Worm (Caenorhabditis elegans) whole organism, early embryonic: ENCODE measurements around the gene F19C6.4.

Experiments
- B0310.2 ChIP-seq: sonication (generic microtip); optimal IDR thresholded peaks from 2 replicates; lab custom pipeline; 2016; ENCODE audit warnings: mild to moderate bottlenecking, missing genetic modification characterization, missing compliant biosample characterization
- F13C5.2 ChIP-seq: sonication (generic microtip); optimal IDR thresholded peaks from 2 replicates; lab custom pipeline; 2017; ENCODE audit warnings: mild to moderate bottlenecking, missing genetic modification characterization, inconsistent platforms, missing compliant biosample characterization
- aly-1 ChIP-seq: sonication (generic microtip); optimal IDR thresholded peaks from 2 replicates; lab custom pipeline; 2016; ENCODE audit warnings: missing genetic modification characterization, missing compliant biosample characterization
- ama-1 ChIP-seq: fragments of 150-350 bp; optimal IDR thresholded peaks from 2 replicates; lab custom pipeline; 2014
- ceh-13 ChIP-seq: fragments of 200-800 bp; sonication (Bioruptor generic); optimal IDR thresholded peaks from 2 replicates; lab custom pipeline; 2018; ENCODE audit warnings: mild to moderate bottlenecking, missing genetic modification characterization, missing compliant biosample characterization
- ceh-36 ChIP-seq: sonication (generic microtip); optimal IDR thresholded peaks from 2 replicates; lab custom pipeline; 2016; ENCODE audit warnings: missing genetic modification characterization, inconsistent platforms, missing compliant biosample characterization
- ets-7 ChIP-seq: sonication (generic microtip); optimal IDR thresholded peaks from 2 replicates; lab custom pipeline; 2016; ENCODE audit warnings: missing genotype, missing genetic modification characterization, missing compliant biosample characterization
- flt-1 ChIP-seq: fragments of 200-800 bp; sonication (Bioruptor generic); IDR thresholded peaks from 2 replicates; pipeline ENCODE4 v1.3.6; 2022; ENCODE audit warnings: missing genetic modification characterization, missing compliant biosample characterization
- hmbx-1 ChIP-seq: sonication (generic microtip); optimal IDR thresholded peaks from 2 replicates; lab custom pipeline; 2016; ENCODE audit warnings: mild to moderate bottlenecking, missing genetic modification characterization, missing compliant biosample characterization
- hmg-4 ChIP-seq: fragments of 200-800 bp; sonication (Bioruptor generic); optimal IDR thresholded peaks from 2 replicates; lab custom pipeline; 2018; ENCODE audit warnings: mild to moderate bottlenecking, missing genetic modification characterization, missing compliant biosample characterization
- hnd-1 ChIP-seq: sonication (generic microtip); optimal IDR thresholded peaks from 2 replicates; lab custom pipeline; 2016; ENCODE audit warnings: missing genetic modification characterization, missing compliant biosample characterization
- pes-1 ChIP-seq: fragments of 200-800 bp; sonication (Bioruptor generic); IDR thresholded peaks from 2 replicates; pipeline ENCODE4 v1.3.6; 2022; ENCODE audit warnings: missing genetic modification reagents, missing genetic modification characterization, missing compliant biosample characterization
- scrt-1 ChIP-seq: fragments of 200-800 bp; sonication (Bioruptor generic); IDR thresholded peaks from 2 replicates; pipeline ENCODE4 v1.3.6; 2022; ENCODE audit warnings: missing genetic modification characterization, missing compliant biosample characterization
- sea-1 ChIP-seq: fragments of 200-800 bp; sonication (Bioruptor generic); conservative IDR thresholded peaks from 2 replicates; pipeline ENCODE4 v1.3.6; 2022; ENCODE audit warnings: missing genetic modification characterization, missing compliant biosample characterization
- tbx-11 ChIP-seq: fragments of 200-800 bp; sonication (Bioruptor generic); IDR thresholded peaks from 2 replicates; pipeline ENCODE4 v1.3.6; 2022; ENCODE audit warnings: missing genetic modification characterization, missing compliant biosample characterization
- tbx-37 ChIP-seq: fragments of 200-800 bp; sonication (Bioruptor generic); conservative IDR thresholded peaks from 2 replicates; pipeline ENCODE4 v1.3.6; 2022; ENCODE audit warnings: missing genetic modification reagents, missing genetic modification characterization, missing compliant biosample characterization
- tra-4 ChIP-seq: sonication (generic microtip); optimal IDR thresholded peaks from 2 replicates; lab custom pipeline; 2017; ENCODE audit warnings: missing genetic modification characterization, missing compliant biosample characterization

F19C6.4 gene

DNA sequence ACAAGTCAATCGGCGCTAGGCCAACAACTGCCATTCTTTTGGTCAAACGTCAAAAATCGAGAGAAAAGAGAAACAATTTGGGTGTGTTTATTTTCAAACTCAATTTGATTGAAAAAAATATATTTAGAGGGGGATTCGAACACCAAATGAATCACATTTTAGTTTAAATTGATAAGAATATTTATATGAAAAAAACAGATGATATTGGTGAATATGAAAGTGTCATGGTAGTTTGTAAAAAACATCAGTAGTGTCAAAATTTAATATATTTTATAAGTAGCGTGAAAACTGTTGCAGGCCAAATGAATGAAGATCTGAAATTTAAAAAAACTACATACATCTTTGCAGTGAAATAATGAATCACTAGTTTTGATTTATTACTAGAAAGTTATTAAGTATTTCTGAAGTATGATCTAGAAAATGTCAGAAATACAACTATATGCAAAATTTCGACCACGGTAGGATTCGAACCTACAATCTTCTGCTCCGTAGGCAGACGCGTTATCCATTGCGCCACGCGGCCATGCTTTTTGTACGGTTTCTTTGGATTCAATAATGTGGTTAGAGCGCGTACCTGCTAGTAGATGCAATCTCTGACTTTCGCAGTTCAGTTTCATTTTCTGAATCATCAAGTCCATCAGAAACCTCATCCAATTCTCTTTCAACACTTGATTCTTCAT is at the start of gene F19C6.4:
TSS of gene F19C6.4 (minus strand) at position 51 of the 680 bp plus-strand sequence.
- TF ChIP-seq hnd-1 (tag; lab: Kevin White, UChicago) = no peak
- TF ChIP-seq hmbx-1 (tag; lab: Kevin White, UChicago) = no peak
- no peak for TF ChIP-seq sea-1
- no peak for TF ChIP-seq tbx-11
- no peak for TF ChIP-seq ceh-36 (tag; lab: Kevin White, UChicago)
- no peak for TF ChIP-seq ama-1
- TF ChIP-seq scrt-1 = no peak
- no peak for TF ChIP-seq pes-1
- no peak for TF ChIP-seq ceh-13 (GFP tag; lab: Kevin White, UChicago)
- no peak for TF ChIP-seq ets-7
- TF ChIP-seq F13C5.2 (tag; lab: Kevin White, UChicago) = no peak
- no peak for TF ChIP-seq B0310.2
- TF ChIP-seq hmg-4 (GFP tag; lab: Kevin White, UChicago) = no peak
- no peak for TF ChIP-seq tra-4

DNA sequence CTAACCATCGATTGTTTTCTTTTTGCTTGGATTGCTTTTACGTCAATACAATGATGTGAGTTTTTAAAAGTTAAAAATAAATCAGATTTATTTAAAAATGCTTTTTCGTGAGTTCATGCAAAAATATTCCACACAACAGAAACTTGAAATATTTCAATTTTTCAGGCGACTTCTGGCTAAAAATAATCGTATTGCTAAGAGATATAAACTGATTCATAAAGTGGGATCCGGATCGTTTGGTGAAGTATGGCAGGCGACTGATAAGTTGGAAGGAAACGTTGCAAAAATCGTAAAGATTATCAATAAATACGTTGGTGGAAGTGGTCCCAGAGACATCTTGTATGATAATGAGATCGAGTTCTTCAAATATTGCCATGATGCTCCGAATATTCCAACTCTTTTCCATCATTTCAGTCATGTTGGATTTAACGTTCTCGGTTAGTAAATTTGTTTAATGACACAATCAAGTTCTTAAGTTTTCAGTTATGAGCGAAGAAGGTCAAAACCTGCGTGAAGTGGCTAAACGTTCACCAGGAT is 42.7 kb upstream of the F19C6.4 start, which contains the start of gene ZC373.3:
TSS of gene ZC373.3 (plus strand) at position 51 of the 537 bp plus-strand sequence.
- TF ChIP-seq tbx-37 (GFP tag; lab: Robert Waterston, UW) = no peak
- TF ChIP-seq B0310.2 = no peak
- no peak for TF ChIP-seq pes-1
- TF ChIP-seq sea-1 = no peak
- no peak for TF ChIP-seq ceh-13 (GFP tag; lab: Kevin White, UChicago)
- TF ChIP-seq F13C5.2 (tag; lab: Kevin White, UChicago) = no peak
- TF ChIP-seq flt-1 = no peak
- no peak for TF ChIP-seq hnd-1 (tag; lab: Kevin White, UChicago)
- no peak for TF ChIP-seq scrt-1
- TF ChIP-seq tra-4 = no peak
- TF ChIP-seq ama-1 = no peak
- TF ChIP-seq hmbx-1 (tag; lab: Kevin White, UChicago) = no peak
- TF ChIP-seq tbx-11 = no peak
- TF ChIP-seq ets-7 = no peak
- no peak for TF ChIP-seq ceh-36 (tag; lab: Kevin White, UChicago)
- TF ChIP-seq aly-1 = no peak
- no peak for TF ChIP-seq hmg-4 (GFP tag; lab: Kevin White, UChicago)

DNA sequence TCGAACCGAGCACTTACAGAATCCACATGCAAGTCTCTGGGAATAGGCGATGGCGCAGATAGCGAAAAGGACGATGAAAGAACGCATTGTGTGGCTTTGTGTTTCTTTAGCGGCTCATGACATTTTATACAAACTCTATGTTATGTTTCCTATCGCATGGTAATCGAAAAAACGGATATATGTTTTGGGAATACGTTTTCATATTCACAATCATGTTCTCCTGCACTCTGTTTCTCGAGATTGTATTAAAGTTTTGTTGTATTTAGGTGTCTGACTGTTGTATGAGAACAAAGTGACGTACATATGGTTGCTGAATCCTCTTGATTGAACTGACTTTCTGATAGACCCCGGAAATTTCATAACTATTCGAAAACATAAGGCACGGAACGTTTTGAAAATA is 40.5 kb upstream of the F19C6.4 start, which contains the start of gene ZC373.2:
TSS of gene ZC373.2 (minus strand) at position 101 of the 400 bp plus-strand sequence.
- TF ChIP-seq hmbx-1 (tag; lab: Kevin White, UChicago) (no peak), tra-4 (no peak), B0310.2 (no peak), sea-1 (no peak), tbx-37 (GFP tag; lab: Robert Waterston, UW) (no peak), ets-7 (no peak), hnd-1 (tag; lab: Kevin White, UChicago) (no peak), ceh-13 (GFP tag; lab: Kevin White, UChicago) (no peak), tbx-11 (no peak), ama-1 (no peak), F13C5.2 (tag; lab: Kevin White, UChicago) (no peak), pes-1 (no peak), ceh-36 (tag; lab: Kevin White, UChicago) (no peak), aly-1 (no peak), flt-1 (no peak), hmg-4 (GFP tag; lab: Kevin White, UChicago) (no peak), scrt-1 (no peak)

DNA sequence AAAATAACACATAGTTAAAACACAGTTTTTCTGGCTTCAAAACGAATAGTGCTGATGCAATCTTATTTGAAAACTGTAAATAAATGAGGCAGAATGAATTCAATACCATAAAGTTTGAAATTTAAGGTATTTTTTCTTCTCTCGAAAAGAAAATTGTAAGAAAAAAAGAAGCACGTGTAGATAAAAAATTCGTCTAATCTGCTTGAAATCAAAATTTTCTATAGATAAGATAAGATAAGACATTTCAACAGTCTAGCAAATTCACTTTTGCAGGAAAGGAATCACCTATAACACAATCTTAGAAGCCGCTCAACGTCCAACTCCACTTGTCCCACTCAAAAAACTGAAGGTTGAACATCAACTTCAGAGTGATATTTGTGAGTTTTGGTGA is 36.6 kb upstream of the F19C6.4 start:
- TF ChIP-seq hnd-1 (tag; lab: Kevin White, UChicago) (no peak), flt-1 (no peak)

DNA sequence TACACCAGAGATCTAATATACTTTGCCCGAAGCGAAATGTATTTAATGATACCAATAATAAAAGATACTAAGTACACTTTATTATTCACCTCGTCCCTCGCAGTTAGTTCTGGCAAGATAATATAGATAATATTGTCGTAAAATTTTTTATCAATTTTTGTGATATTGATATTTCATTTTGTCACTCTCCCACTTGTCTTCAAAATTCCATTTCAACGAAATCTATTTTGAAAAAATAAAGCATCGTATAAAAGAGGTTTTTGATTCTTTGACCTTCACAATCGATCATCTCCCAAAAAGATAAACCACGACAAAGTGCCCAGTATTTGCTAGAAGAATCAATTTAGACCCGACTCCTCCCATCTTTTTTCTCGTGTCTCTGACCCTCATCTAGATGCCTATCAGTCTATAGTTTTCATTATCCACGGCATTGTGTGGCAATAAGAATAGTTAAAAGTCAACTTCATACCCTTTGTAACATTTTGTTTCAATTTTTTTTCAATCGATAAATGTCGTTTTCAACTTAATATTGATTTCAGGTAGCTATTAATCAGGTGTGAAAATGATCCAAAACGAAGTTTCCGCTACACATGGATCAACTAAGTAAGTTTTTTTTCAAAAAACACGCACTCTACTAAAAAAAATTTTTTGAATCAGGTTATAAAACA is 36.1 kb upstream of the F19C6.4 start, which contains the start of gene cbs-1:
TSS of gene cbs-1 (plus strand) at position 534 of the 668 bp plus-strand sequence.
- TF ChIP-seq F13C5.2 (tag; lab: Kevin White, UChicago) = no peak
- TF ChIP-seq aly-1 = no peak
- TF ChIP-seq sea-1 = no peak
- no peak for TF ChIP-seq ceh-36 (tag; lab: Kevin White, UChicago)
- TF ChIP-seq tra-4 = no peak
- TF ChIP-seq ets-7 = no peak
- TF ChIP-seq hnd-1 (tag; lab: Kevin White, UChicago) = no peak
- TF ChIP-seq scrt-1 = no peak
- TF ChIP-seq B0310.2 = no peak

DNA sequence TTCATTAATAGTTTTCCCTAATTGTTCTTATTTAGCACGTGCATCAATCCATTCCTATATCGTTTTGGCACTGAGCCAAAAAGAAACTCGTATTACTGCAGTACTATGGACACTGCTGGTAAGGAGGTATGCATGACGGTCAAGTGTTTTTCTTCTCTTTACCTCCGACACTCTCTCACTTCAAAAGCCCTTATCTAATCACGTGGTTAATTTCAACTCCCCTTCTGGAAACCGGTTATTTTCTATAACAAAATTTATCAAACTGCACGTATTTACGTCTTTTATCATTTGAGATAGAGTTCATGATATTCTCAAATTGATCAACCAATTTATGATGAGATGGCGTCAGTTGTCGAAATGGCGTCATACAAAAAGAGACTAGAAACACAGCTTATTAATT is 33.8 kb upstream of the F19C6.4 start:
- no peak for TF ChIP-seq ceh-13 (GFP tag; lab: Kevin White, UChicago)
- TF ChIP-seq ama-1 = no peak
- TF ChIP-seq hmbx-1 (tag; lab: Kevin White, UChicago) = no peak
- no peak for TF ChIP-seq hmg-4 (GFP tag; lab: Kevin White, UChicago)
- no peak for TF ChIP-seq scrt-1
- TF ChIP-seq tbx-11 = no peak
- no peak for TF ChIP-seq pes-1
- TF ChIP-seq tbx-37 (GFP tag; lab: Robert Waterston, UW) = no peak
- no peak for TF ChIP-seq aly-1
- TF ChIP-seq ets-7 = no peak
- no peak for TF ChIP-seq F13C5.2 (tag; lab: Kevin White, UChicago)
- no peak for TF ChIP-seq tra-4
- no peak for TF ChIP-seq ceh-36 (tag; lab: Kevin White, UChicago)
- TF ChIP-seq hnd-1 (tag; lab: Kevin White, UChicago) = no peak
- TF ChIP-seq B0310.2 = no peak
- no peak for TF ChIP-seq sea-1
- no peak for TF ChIP-seq flt-1

DNA sequence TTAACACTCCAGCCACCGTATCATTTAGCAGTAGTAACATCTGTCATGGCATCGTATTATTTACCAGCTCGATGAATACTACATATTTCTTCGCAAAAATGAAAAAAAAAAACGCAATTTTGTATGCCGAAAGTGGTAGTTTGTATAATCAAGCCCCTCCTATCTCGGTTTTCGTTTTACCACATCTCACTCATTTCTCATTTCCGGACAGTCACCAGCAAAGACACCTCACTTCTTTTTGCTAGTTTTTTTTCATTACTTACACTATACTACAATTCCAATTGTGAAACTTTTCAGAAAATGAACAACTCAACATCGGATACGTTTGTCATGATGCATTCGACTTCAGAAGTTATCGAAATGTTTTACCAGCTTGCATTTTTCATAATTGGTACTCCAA is 31.3 kb upstream of the F19C6.4 start, which contains the start of gene gnrr-3:
TSS of gene gnrr-3 (plus strand) at position 301 of the 400 bp plus-strand sequence.
- TF ChIP-seq pes-1 = no peak

DNA sequence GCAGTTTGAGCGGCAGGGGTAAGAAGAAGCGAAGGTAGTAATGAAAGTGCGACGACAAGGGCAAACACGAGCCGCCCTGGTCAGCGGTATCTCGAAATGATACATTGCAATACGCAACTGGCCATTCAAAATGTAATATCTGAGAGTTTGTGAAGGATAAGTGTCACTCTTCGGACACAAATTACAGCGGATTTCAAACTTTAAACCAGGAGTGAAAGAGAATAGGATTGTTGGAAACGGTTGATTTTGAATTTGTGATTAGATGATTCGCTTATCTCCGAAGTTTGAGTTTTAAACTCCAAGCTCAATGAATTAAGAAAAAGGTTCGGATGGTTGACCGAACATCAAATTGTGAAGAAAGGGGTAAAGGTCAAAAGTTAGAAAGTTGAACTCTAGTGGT is 29.5 kb upstream of the F19C6.4 start, which contains the start of gene ZC374.2:
TSS of gene ZC374.2 (minus strand) at position 101 of the 400 bp plus-strand sequence.
- no peak for TF ChIP-seq ceh-36 (tag; lab: Kevin White, UChicago)
- no peak for TF ChIP-seq B0310.2
- no peak for TF ChIP-seq flt-1
- no peak for TF ChIP-seq tbx-11
- no peak for TF ChIP-seq pes-1
- no peak for TF ChIP-seq ama-1
- TF ChIP-seq ets-7 = no peak
- TF ChIP-seq tbx-37 (GFP tag; lab: Robert Waterston, UW) = no peak
- no peak for TF ChIP-seq hnd-1 (tag; lab: Kevin White, UChicago)
- TF ChIP-seq scrt-1 = no peak
- no peak for TF ChIP-seq F13C5.2 (tag; lab: Kevin White, UChicago)
- no peak for TF ChIP-seq hmg-4 (GFP tag; lab: Kevin White, UChicago)
- no peak for TF ChIP-seq aly-1
- no peak for TF ChIP-seq tra-4
- no peak for TF ChIP-seq hmbx-1 (tag; lab: Kevin White, UChicago)
- TF ChIP-seq sea-1 = no peak
- no peak for TF ChIP-seq ceh-13 (GFP tag; lab: Kevin White, UChicago)
